Fruit fly (Drosophila melanogaster): ENCODE measurements around the gene Mtp.
A peak's percentile ranks its signal among the peaks of the same experiment; 100 is the strongest.

DNA sequence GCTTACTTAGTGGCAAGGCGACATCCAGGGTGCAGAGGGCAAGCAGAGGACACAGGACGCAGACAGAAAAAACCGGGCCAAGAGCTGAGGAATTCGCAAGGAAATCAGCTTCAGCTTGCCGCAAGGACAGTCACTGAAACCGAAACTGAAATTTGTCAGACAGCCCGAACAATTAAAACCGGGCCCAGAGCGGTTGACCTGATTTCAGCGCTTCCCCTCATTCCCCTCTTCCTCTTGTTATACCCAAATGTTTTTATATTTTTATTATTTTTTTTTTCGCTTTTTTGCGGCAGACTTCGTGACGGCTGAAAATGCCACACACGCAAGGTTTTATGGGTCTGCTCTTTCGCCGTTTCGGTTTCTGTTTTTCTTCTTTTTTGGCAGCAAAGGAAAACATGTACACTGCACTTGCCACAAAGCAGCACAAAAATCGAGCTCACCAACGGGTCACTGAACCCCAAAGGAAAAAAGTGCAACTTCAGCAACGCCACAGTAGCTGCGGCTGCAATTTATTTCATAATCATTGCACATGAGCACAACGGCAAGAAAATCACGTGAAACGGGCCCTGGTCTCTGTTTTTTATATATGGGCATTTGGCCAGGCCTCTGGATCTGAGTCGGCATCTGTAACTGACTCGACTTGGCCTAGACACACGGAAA, 14.6 kb downstream of the Mtp start:
- TF ChIP-seq CG17806 (tag; optimal IDR thresholded peaks at IDR 0.05) (no peak), Ets98B (GFP tag; IDR thresholded peaks at IDR 0.05) (no peak), EcR (GFP tag; optimal IDR thresholded peaks at IDR 0.05) (peak; percentile 60), CG8159 (tag; optimal IDR thresholded peaks at IDR 0.05) (no peak)
